Worm (Caenorhabditis elegans) whole organism, L2 larva: ENCODE results near the gene F36G9.7.

Experiments used
- ama-1 ChIP-seq: fragments of 150-350 bp; optimal IDR thresholded peaks from 2 replicates; lab custom pipeline; 2018; ENCODE audit warnings: inconsistent platforms
- elt-3 ChIP-seq: sonication (generic microtip); optimal IDR thresholded peaks from 2 replicates; lab custom pipeline; 2017; ENCODE audit warnings: missing biosample characterization, missing genetic modification characterization
- unc-39 ChIP-seq: fragments of 150-350 bp; optimal IDR thresholded peaks from 2 replicates; lab custom pipeline; 2014; ENCODE audit warnings: missing biosample characterization, missing genetic modification characterization
- ztf-11 ChIP-seq: sonication (generic microtip); optimal IDR thresholded peaks from 2 replicates; lab custom pipeline; 2017; ENCODE audit warnings: missing biosample characterization, missing genetic modification characterization

- TF ChIP-seq ztf-11 (tag; lab: Kevin White, UChicago), result no peak
- TF ChIP-seq elt-3 (tag; lab: Kevin White, UChicago), result no peak
- no peak for TF ChIP-seq unc-39
- TF ChIP-seq ama-1 (lab: Kevin White, UChicago), result no peak
These were observed 18.6 kb downstream of the F36G9.7 start, which contains the start of gene srw-59 for ce11 chrV:15950903-15951302.
